Fruit fly (Drosophila melanogaster): Measurements from ENCODE around the gene CG33985.

- TF ChIP-seq Clk (GFP tag; optimal IDR thresholded peaks at IDR 0.05) (no peak), Hr96 (GFP tag; optimal IDR thresholded peaks at IDR 0.05) (no peak), CG11617 (GFP tag; optimal IDR thresholded peaks at IDR 0.05) (no peak), kay (GFP tag; ENCODE audit: borderline replicate concordance) (no peak), CG5204 (GFP tag; optimal IDR thresholded peaks at IDR 0.05) (no peak)
Observed at dm6 chr3L:15543049-15543448, 16.4 kb upstream of the CG33985 start.

Data from whole organism, adult.